Worm (Caenorhabditis elegans) whole organism, L4 larva: ENCODE measurements around the gene epg-7.

Experiments
- D1046.2 ChIP-seq: fragments of 200-800 bp; sonication (Bioruptor generic); IDR thresholded peaks from 2 replicates; pipeline ENCODE4 v1.3.6; 2022; ENCODE audit warnings: missing genetic modification characterization, missing compliant biosample characterization
- F10B5.3 ChIP-seq: sonication (generic microtip); optimal IDR thresholded peaks from 2 replicates; lab custom pipeline; 2016; ENCODE audit warnings: mild to moderate bottlenecking, missing genetic modification characterization, missing compliant biosample characterization
- F37D6.2 ChIP-seq: sonication (generic microtip); optimal IDR thresholded peaks from 2 replicates; lab custom pipeline; 2016; ENCODE audit warnings: mild to moderate bottlenecking, missing genetic modification characterization, missing compliant biosample characterization
- F49E8.2 ChIP-seq: sonication (generic microtip); optimal IDR thresholded peaks from 2 replicates; lab custom pipeline; 2016; ENCODE audit warnings: missing compliant biosample characterization, mild to moderate bottlenecking, missing genetic modification characterization, borderline replicate concordance
- R02D3.7 ChIP-seq: fragments of 150-350 bp; sonication (generic microtip); optimal IDR thresholded peaks from 3 replicates; lab custom pipeline; 2014; ENCODE audit warnings: missing biosample characterization, missing genetic modification characterization
- Y48G9A.11 ChIP-seq: fragments of 200-800 bp; sonication (Bioruptor generic); IDR thresholded peaks from 2 replicates; pipeline ENCODE4 v1.3.6; 2022; ENCODE audit warnings: missing genetic modification reagents, missing genetic modification characterization, missing compliant biosample characterization
- Y5F2A.4 ChIP-seq: fragments of 200-800 bp; sonication (Bioruptor generic); optimal IDR thresholded peaks from 2 replicates; lab custom pipeline; 2018; ENCODE audit warnings: mild to moderate bottlenecking, missing genetic modification characterization, missing compliant biosample characterization
- ZK337.2 ChIP-seq: fragments of 200-800 bp; sonication (Bioruptor generic); IDR thresholded peaks from 2 replicates; pipeline ENCODE4 v1.3.6; 2022; ENCODE audit warnings: missing genetic modification reagents, missing genetic modification characterization, missing compliant biosample characterization
- aha-1 ChIP-seq: fragments of 150-350 bp; peaks from one replicate; lab custom pipeline; 2014; ENCODE audit warnings: missing biosample characterization, missing genetic modification characterization
- ama-1 ChIP-seq: fragments of 150-350 bp; optimal IDR thresholded peaks from 2 replicates; lab custom pipeline; 2014; ENCODE audit warnings: inconsistent platforms, mixed read lengths
- ceh-44 ChIP-seq: fragments of 200-800 bp; sonication (Bioruptor generic); IDR thresholded peaks from 2 replicates; pipeline ENCODE4 v1.3.6; 2022; ENCODE audit warnings: missing genetic modification reagents, missing genetic modification characterization, missing compliant biosample characterization
- ceh-82 ChIP-seq: sonication (generic microtip); optimal IDR thresholded peaks from 2 replicates; lab custom pipeline; 2017; ENCODE audit warnings: missing biosample characterization, missing genetic modification characterization
- cey-2 ChIP-seq: sonication (generic microtip); optimal IDR thresholded peaks from 3 replicates; lab custom pipeline; 2017; ENCODE audit warnings: missing genetic modification characterization, mild to moderate bottlenecking, missing compliant biosample characterization, antibody characterized with exemption, borderline replicate concordance; ENCODE audit not compliant: insufficient read depth
- ctbp-1 ChIP-seq: fragments of 200-800 bp; sonication (Bioruptor generic); IDR thresholded peaks from 2 replicates; pipeline ENCODE4 v1.3.6; 2022; ENCODE audit warnings: missing genetic modification reagents, missing genetic modification characterization, missing compliant biosample characterization
- daf-8 ChIP-seq: fragments of 200-800 bp; sonication (Bioruptor generic); IDR thresholded peaks from 2 replicates; pipeline ENCODE4 v1.3.6; 2022; ENCODE audit warnings: missing genetic modification characterization, missing compliant biosample characterization
- dve-1 ChIP-seq: sonication (generic microtip); optimal IDR thresholded peaks from 2 replicates; lab custom pipeline; 2017; ENCODE audit warnings: antibody characterized with exemption, mild to moderate bottlenecking, missing genetic modification characterization, missing compliant biosample characterization; ENCODE audit not compliant: insufficient read depth
- egl-27 ChIP-seq: sonication (generic microtip); optimal IDR thresholded peaks from 3 replicates; lab custom pipeline; 2017; ENCODE audit warnings: missing biosample characterization, missing genetic modification reagents, missing genetic modification characterization
- fkh-10 ChIP-seq: fragments of 150-350 bp; optimal IDR thresholded peaks from 2 replicates; lab custom pipeline; 2014; ENCODE audit warnings: missing biosample characterization, missing genetic modification reagents, missing genetic modification characterization
- gei-8 ChIP-seq: fragments of 200-800 bp; sonication (Bioruptor generic); optimal IDR thresholded peaks from 2 replicates; lab custom pipeline; 2018; ENCODE audit warnings: mild to moderate bottlenecking, missing genetic modification characterization, missing compliant biosample characterization
- hif-1 ChIP-seq, 2 experiments: sonication (generic microtip); optimal IDR thresholded peaks; 2 replicates each; lab custom pipeline; 2016 to 2017; ENCODE audit warnings: missing compliant biosample characterization in 2 of 2, missing genetic modification characterization in 2 of 2, missing genetic modification reagents in 2 of 2, missing genotype in 2 of 2, mild to moderate bottlenecking in 1 of 2
- hlh-11 ChIP-seq: fragments of 200-800 bp; sonication (Bioruptor generic); optimal IDR thresholded peaks from 2 replicates; lab custom pipeline; 2018; ENCODE audit warnings: mild to moderate bottlenecking, missing genetic modification characterization, missing compliant biosample characterization
- hlh-30 ChIP-seq: sonication (generic microtip); optimal IDR thresholded peaks from 2 replicates; lab custom pipeline; 2017; ENCODE audit warnings: antibody characterized with exemption, mild to moderate bottlenecking, missing genetic modification characterization, missing compliant biosample characterization; ENCODE audit not compliant: insufficient read depth
- hmg-1.1 ChIP-seq: fragments of 200-800 bp; sonication (Bioruptor generic); IDR thresholded peaks from 2 replicates; pipeline ENCODE4 v1.3.6; 2022; ENCODE audit warnings: missing genetic modification reagents, missing genetic modification characterization, missing compliant biosample characterization
- jun-1 ChIP-seq: fragments of 150-350 bp; optimal IDR thresholded peaks from 2 replicates; lab custom pipeline; 2014; ENCODE audit warnings: missing biosample characterization, missing genetic modification reagents, missing genetic modification characterization
- lin-29 ChIP-seq: fragments of 200-800 bp; sonication (Bioruptor generic); IDR thresholded peaks from 2 replicates; pipeline ENCODE4 v1.3.6; 2022; ENCODE audit warnings: missing genetic modification reagents, missing genetic modification characterization, missing compliant biosample characterization
- lin-38 ChIP-seq: fragments of 200-800 bp; sonication (Bioruptor generic); IDR thresholded peaks from 2 replicates; pipeline ENCODE4 v1.3.6; 2022; ENCODE audit warnings: missing genetic modification reagents, missing genetic modification characterization, missing compliant biosample characterization
- lin-39 ChIP-seq: fragments of 150-350 bp; optimal IDR thresholded peaks from 2 replicates; lab custom pipeline; 2014; ENCODE audit warnings: missing biosample characterization, missing genetic modification reagents, missing genetic modification characterization
- madf-5 ChIP-seq, 2 experiments: fragments of 200-800 bp; sonication (Bioruptor generic); IDR thresholded peaks; 2 replicates each; pipeline ENCODE4 v1.3.6; 2022; ENCODE audit warnings: missing compliant biosample characterization in 2 of 2, missing genetic modification characterization in 2 of 2
- madf-9 ChIP-seq: fragments of 200-800 bp; sonication (Bioruptor generic); conservative IDR thresholded peaks from 2 replicates; pipeline ENCODE4 v1.3.6; 2022; ENCODE audit warnings: missing genetic modification reagents, missing genetic modification characterization, missing compliant biosample characterization
- mdl-1 ChIP-seq, 2 experiments: fragments of 150-350 bp in 1 of 2; sonication (generic microtip) in 1 of 2; optimal IDR thresholded peaks; 2 replicates each; lab custom pipeline; 2014 to 2017; ENCODE audit warnings: missing biosample characterization in 2 of 2, missing genetic modification characterization in 2 of 2
- mdt-29 ChIP-seq: fragments of 200-800 bp; sonication (Bioruptor generic); IDR thresholded peaks from 2 replicates; pipeline ENCODE4 v1.3.6; 2022; ENCODE audit warnings: missing genetic modification reagents, missing genetic modification characterization, missing compliant biosample characterization
- mes-2 ChIP-seq: sonication (generic microtip); optimal IDR thresholded peaks from 2 replicates; lab custom pipeline; 2016; ENCODE audit warnings: missing genotype, mild to moderate bottlenecking, missing genetic modification characterization, missing compliant biosample characterization; ENCODE audit not compliant: poor library complexity, severe bottlenecking
- mxl-2 ChIP-seq: fragments of 200-800 bp; sonication (Bioruptor generic); conservative IDR thresholded peaks from 2 replicates; pipeline ENCODE4 v1.3.6; 2022; ENCODE audit warnings: missing genetic modification reagents, missing genetic modification characterization, missing compliant biosample characterization
- mxl-3 ChIP-seq: fragments of 200-800 bp; sonication (Bioruptor generic); optimal IDR thresholded peaks from 2 replicates; lab custom pipeline; 2018; ENCODE audit warnings: mild to moderate bottlenecking, missing genetic modification characterization, missing compliant biosample characterization
- nhr-10 ChIP-seq: fragments of 150-350 bp; optimal IDR thresholded peaks from 2 replicates; lab custom pipeline; 2014; ENCODE audit warnings: missing biosample characterization, missing genetic modification characterization
- nhr-111 ChIP-seq: fragments of 200-800 bp; sonication (Bioruptor generic); optimal IDR thresholded peaks from 2 replicates; lab custom pipeline; 2018; ENCODE audit warnings: mild to moderate bottlenecking, missing genetic modification characterization, missing compliant biosample characterization
- nhr-28 ChIP-seq: fragments of 150-350 bp; optimal IDR thresholded peaks from 2 replicates; lab custom pipeline; 2014; ENCODE audit warnings: missing biosample characterization, missing genetic modification characterization
- nhr-41 ChIP-seq: fragments of 200-800 bp; sonication (Bioruptor generic); IDR thresholded peaks from 2 replicates; pipeline ENCODE4 v1.3.6; 2022; ENCODE audit warnings: missing genetic modification reagents, missing genetic modification characterization, missing compliant biosample characterization
- nhr-42 ChIP-seq: fragments of 200-800 bp; sonication (Bioruptor generic); IDR thresholded peaks from 2 replicates; pipeline ENCODE4 v1.3.6; 2022; ENCODE audit warnings: missing genetic modification characterization, missing compliant biosample characterization
- nhr-48 ChIP-seq: sonication (generic microtip); optimal IDR thresholded peaks from 2 replicates; lab custom pipeline; 2016; ENCODE audit warnings: mild to moderate bottlenecking, missing genetic modification characterization, missing compliant biosample characterization
- nhr-77 ChIP-seq: fragments of 150-350 bp; optimal IDR thresholded peaks from 2 replicates; lab custom pipeline; 2014; ENCODE audit warnings: missing biosample characterization, missing genetic modification characterization
- php-3 ChIP-seq: fragments of 200-800 bp; sonication (Bioruptor generic); IDR thresholded peaks from 2 replicates; pipeline ENCODE4 v1.3.6; 2022; ENCODE audit warnings: missing genetic modification reagents, missing genetic modification characterization, missing compliant biosample characterization
- saeg-2 ChIP-seq: fragments of 200-800 bp; sonication (Bioruptor generic); IDR thresholded peaks from 2 replicates; pipeline ENCODE4 v1.3.6; 2022; ENCODE audit warnings: missing genetic modification reagents, missing genetic modification characterization, missing compliant biosample characterization
- set-16 ChIP-seq: fragments of 200-800 bp; sonication (Bioruptor generic); IDR thresholded peaks from 2 replicates; pipeline ENCODE4 v1.3.6; 2022; ENCODE audit warnings: missing genetic modification reagents, missing genetic modification characterization, missing compliant biosample characterization
- spr-1 ChIP-seq: sonication (generic microtip); optimal IDR thresholded peaks from 2 replicates; lab custom pipeline; 2016; ENCODE audit warnings: mild to moderate bottlenecking, missing genetic modification characterization, missing compliant biosample characterization
- spr-3 ChIP-seq: fragments of 200-800 bp; sonication (Bioruptor generic); optimal IDR thresholded peaks from 2 replicates; lab custom pipeline; 2018; ENCODE audit warnings: mild to moderate bottlenecking, missing genetic modification characterization, missing compliant biosample characterization
- tag-97 ChIP-seq: fragments of 200-800 bp; sonication (Bioruptor generic); IDR thresholded peaks from 2 replicates; pipeline ENCODE4 v1.3.6; 2022; ENCODE audit warnings: missing genetic modification characterization, missing compliant biosample characterization
- tra-1 ChIP-seq: fragments of 200-800 bp; sonication (Bioruptor generic); IDR thresholded peaks from 2 replicates; pipeline ENCODE4 v1.3.6; 2022; ENCODE audit warnings: missing genetic modification reagents, missing genetic modification characterization, missing compliant biosample characterization
- unc-130 ChIP-seq: sonication (generic microtip); optimal IDR thresholded peaks from 2 replicates; lab custom pipeline; 2016; ENCODE audit warnings: missing genetic modification reagents, missing genetic modification characterization, missing compliant biosample characterization
- vab-7 ChIP-seq: fragments of 200-800 bp; sonication (Bioruptor generic); IDR thresholded peaks from 2 replicates; pipeline ENCODE4 v1.3.6; 2022; ENCODE audit warnings: missing genetic modification reagents, missing genetic modification characterization, missing compliant biosample characterization
- zag-1 ChIP-seq: fragments of 150-350 bp; optimal IDR thresholded peaks from 2 replicates; lab custom pipeline; 2014; ENCODE audit warnings: missing biosample characterization, missing genetic modification characterization
- ztf-7 ChIP-seq: fragments of 150-350 bp; optimal IDR thresholded peaks from 2 replicates; lab custom pipeline; 2014; ENCODE audit warnings: missing biosample characterization, missing genetic modification characterization

The epg-7 gene

ce11 chrX:7315329-7315728, 19.2 kb upstream of the epg-7 start, which contains the start of gene spp-3 (continued):
- TF ChIP-seq mdt-29 (GFP tag; lab: Robert Waterston, UW) = no peak
- TF ChIP-seq mes-2 (tag; lab: Kevin White, UChicago) = peak; percentile 31
- TF ChIP-seq nhr-41 (GFP tag; lab: Robert Waterston, UW) = no peak
- TF ChIP-seq lin-39 (tag; lab: Kevin White, UChicago) = no peak
- no peak for TF ChIP-seq nhr-42
- peak; percentile 89 for TF ChIP-seq php-3 (GFP tag; lab: Robert Waterston, UW)
- TF ChIP-seq ama-1 (lab: Kevin White, UChicago) = no peak
- TF ChIP-seq fkh-10 (GFP tag; lab: Kevin White, UChicago) = no peak
- TF ChIP-seq ceh-44 = no peak
- TF ChIP-seq nhr-77 (tag; lab: Kevin White, UChicago) = peak; percentile 39
- TF ChIP-seq set-16 (GFP tag; lab: Robert Waterston, UW) = no peak
- TF ChIP-seq cey-2 = no peak
- TF ChIP-seq nhr-48 (tag; lab: Kevin White, UChicago) = peak; percentile 43
- no peak for TF ChIP-seq ceh-82 (tag; lab: Kevin White, UChicago)
- no peak for TF ChIP-seq F10B5.3 (tag; lab: Kevin White, UChicago)
- no peak for TF ChIP-seq Y48G9A.11 (GFP tag; lab: Robert Waterston, UW)
- no peak for TF ChIP-seq vab-7 (GFP tag; lab: Robert Waterston, UW)
- no peak for TF ChIP-seq madf-9 (GFP tag; lab: Robert Waterston, UW)
- TF ChIP-seq hif-1 (tag; optimal IDR thresholded peaks at IDR 0.05; lab: Kevin White, UChicago) = no peak
- TF ChIP-seq tra-1 (GFP tag; lab: Robert Waterston, UW) = 0 out of 2 replicates have a peak, but pooled peaks have one; percentile 45
- TF ChIP-seq egl-27 (tag; lab: Kevin White, UChicago) = no peak
- peak; percentile 73 for TF ChIP-seq hlh-11 (tag; lab: Kevin White, UChicago)
- TF ChIP-seq F37D6.2 (tag; lab: Kevin White, UChicago) = no peak
- peak; percentile 15 for TF ChIP-seq aha-1 (tag; lab: Kevin White, UChicago)
- TF ChIP-seq ZK337.2 (GFP tag; lab: Robert Waterston, UW) = no peak
- no peak for TF ChIP-seq spr-3 (GFP tag; lab: Kevin White, UChicago)
- no peak for TF ChIP-seq nhr-111
- no peak for TF ChIP-seq tag-97 (GFP tag; lab: Robert Waterston, UW)
- TF ChIP-seq Y5F2A.4 (GFP tag; lab: Kevin White, UChicago) = no peak
- peak; percentile 24 for TF ChIP-seq mxl-3 (GFP tag; lab: Kevin White, UChicago)
- TF ChIP-seq ctbp-1 (GFP tag; lab: Robert Waterston, UW) = no peak
- TF ChIP-seq nhr-10 = no peak
- no peak for TF ChIP-seq lin-29 (GFP tag; lab: Robert Waterston, UW)
- TF ChIP-seq unc-130 (GFP tag; lab: Kevin White, UChicago) = no peak
- TF ChIP-seq hmg-1.1 = no peak
- no peak for TF ChIP-seq spr-1
- TF ChIP-seq ztf-7 (tag; lab: Kevin White, UChicago) = no peak
- TF ChIP-seq saeg-2 (GFP tag; lab: Robert Waterston, UW) = no peak
- TF ChIP-seq zag-1 (tag; lab: Kevin White, UChicago) = no peak
- TF ChIP-seq madf-5 (GFP tag; IDR thresholded peaks at IDR 0.05; lab: Robert Waterston, UW) = no peak
- TF ChIP-seq jun-1 (tag; lab: Kevin White, UChicago) = no peak
- no peak for TF ChIP-seq lin-38 (GFP tag; lab: Robert Waterston, UW)
- peak in 1 of 2 experiments; percentile 60 for TF ChIP-seq mdl-1 (tag; optimal IDR thresholded peaks at IDR 0.05; lab: Kevin White, UChicago)
- TF ChIP-seq F49E8.2 = no peak
- TF ChIP-seq D1046.2 (GFP tag; lab: Robert Waterston, UW) = no peak
- TF ChIP-seq daf-8 (GFP tag; lab: Robert Waterston, UW) = no peak
- no peak for TF ChIP-seq gei-8
- TF ChIP-seq mxl-2 = no peak
- TF ChIP-seq nhr-28 = peak; percentile 79
- peak; percentile 54 for TF ChIP-seq hlh-30 (tag; lab: Kevin White, UChicago)
- TF ChIP-seq dve-1 = peak; percentile 85
- TF ChIP-seq R02D3.7 (tag; lab: Kevin White, UChicago) = no peak
